Fruit fly (Drosophila melanogaster) whole organism: Measurements from ENCODE around the gene PXo.

ENCODE experiments used
- CG8478 ChIP-seq: fragments of >200 bp; optimal IDR thresholded peaks from 2 replicates; lab custom pipeline; 2018; ENCODE audit warnings: inconsistent platforms
- Dll ChIP-seq: fragments of >200 bp; optimal IDR thresholded peaks from 2 replicates; lab custom pipeline; 2017
- EcR ChIP-seq, 2 experiments: fragments of >200 bp; optimal IDR thresholded peaks; 2 replicates each; lab custom pipeline; 2017; ENCODE audit warnings: missing biosample characterization in 2 of 2, missing genetic modification characterization in 2 of 2, missing genetic modification reagents in 2 of 2
- pan ChIP-seq: fragments of >200 bp; optimal IDR thresholded peaks from 2 replicates; lab custom pipeline; 2017
- psq ChIP-seq: fragments of >200 bp; optimal IDR thresholded peaks from 2 replicates; lab custom pipeline; 2017
- usp ChIP-seq: fragments of >200 bp; optimal IDR thresholded peaks from 2 replicates; lab custom pipeline; 2017; ENCODE audit warnings: missing biosample characterization, missing genetic modification characterization, mixed read lengths

PXo gene

DNA sequence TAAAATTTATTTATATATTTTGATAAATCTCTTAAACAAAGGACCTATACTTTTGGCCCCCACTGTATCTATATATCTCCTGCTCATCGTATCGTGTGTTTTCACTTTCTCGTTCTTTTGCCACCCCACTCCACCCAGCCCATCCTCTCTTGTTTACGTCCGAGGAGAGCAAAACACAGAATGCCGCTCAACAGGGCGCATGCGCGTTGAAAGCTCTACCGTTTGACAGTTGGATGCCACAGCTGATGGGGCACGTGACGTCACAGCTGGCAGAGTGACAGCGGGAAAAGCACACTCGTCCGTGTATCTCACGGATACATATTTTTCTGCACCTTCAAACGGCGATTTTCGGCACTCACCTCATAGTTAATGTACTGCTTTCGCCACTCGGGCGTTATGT, 338 bp downstream of the PXo start:
- no peak for TF ChIP-seq psq (lab: Kevin White, UChicago)
- TF ChIP-seq EcR (GFP tag; optimal IDR thresholded peaks at IDR 0.05; lab: Kevin White, UChicago) = no peak
- no peak for TF ChIP-seq CG8478 (lab: Kevin White, UChicago)
- no peak for TF ChIP-seq pan (lab: Kevin White, UChicago)
- TF ChIP-seq usp (GFP tag; lab: Kevin White, UChicago) = no peak
- TF ChIP-seq Dll (lab: Kevin White, UChicago) = no peak

DNA sequence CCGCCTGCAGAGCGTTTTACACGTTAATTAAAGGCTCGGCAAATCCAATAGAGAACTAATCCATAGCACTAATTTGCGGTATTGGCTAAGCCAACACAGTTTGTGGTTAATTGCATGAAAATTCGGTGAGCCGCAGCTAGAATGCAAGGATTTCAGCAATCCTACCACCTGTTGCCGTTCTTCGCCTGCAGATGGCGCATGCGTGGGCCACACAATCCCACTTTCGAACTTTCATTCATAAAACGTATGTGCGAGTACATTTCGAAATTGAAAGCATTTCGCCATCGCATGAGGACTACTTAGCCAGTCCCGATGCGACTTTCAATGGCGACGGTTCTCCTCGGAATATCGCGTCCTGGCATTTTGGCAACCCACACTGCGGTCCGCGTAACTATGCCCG, 14.0 kb downstream of the PXo start, which contains the start of gene CG13288:
TSS of gene CG13288 (plus strand) at position 305 of the 400 bp plus-strand sequence.
- TF ChIP-seq CG8478 (lab: Kevin White, UChicago) = no peak
- TF ChIP-seq psq (lab: Kevin White, UChicago) = no peak
- no peak for TF ChIP-seq usp (GFP tag; lab: Kevin White, UChicago)
- no peak for TF ChIP-seq Dll (lab: Kevin White, UChicago)
- TF ChIP-seq pan (lab: Kevin White, UChicago) = no peak
- no peak for TF ChIP-seq EcR (GFP tag; optimal IDR thresholded peaks at IDR 0.05; lab: Kevin White, UChicago)

DNA sequence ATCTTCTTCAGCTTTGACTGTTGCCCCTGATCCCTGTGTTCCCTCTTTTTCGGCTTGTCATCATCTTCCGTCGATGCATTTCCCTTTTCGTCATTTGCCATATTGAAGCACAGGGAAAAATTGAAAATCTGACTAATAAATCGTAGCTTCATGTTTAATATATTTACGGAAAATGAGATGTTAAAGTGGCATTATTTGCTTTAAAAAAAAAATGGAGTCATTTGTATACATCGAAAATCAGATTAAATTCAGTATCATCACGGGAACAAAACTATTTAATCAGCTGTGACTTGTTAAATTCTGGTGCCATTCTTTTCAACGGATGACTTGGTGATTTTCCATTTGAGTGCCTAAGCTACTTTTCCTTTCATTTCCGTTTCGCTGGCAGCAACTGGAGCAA, 14.5 kb downstream of the PXo start, which contains the start of gene CG10486:
TSS of gene CG10486 (minus strand) at position 101 of the 400 bp plus-strand sequence.
- TF ChIP-seq EcR (GFP tag; optimal IDR thresholded peaks at IDR 0.05; lab: Kevin White, UChicago) (no peak), pan (lab: Kevin White, UChicago) (no peak), Dll (lab: Kevin White, UChicago) (no peak), CG8478 (lab: Kevin White, UChicago) (no peak), usp (GFP tag; lab: Kevin White, UChicago) (no peak), psq (lab: Kevin White, UChicago) (no peak)

DNA sequence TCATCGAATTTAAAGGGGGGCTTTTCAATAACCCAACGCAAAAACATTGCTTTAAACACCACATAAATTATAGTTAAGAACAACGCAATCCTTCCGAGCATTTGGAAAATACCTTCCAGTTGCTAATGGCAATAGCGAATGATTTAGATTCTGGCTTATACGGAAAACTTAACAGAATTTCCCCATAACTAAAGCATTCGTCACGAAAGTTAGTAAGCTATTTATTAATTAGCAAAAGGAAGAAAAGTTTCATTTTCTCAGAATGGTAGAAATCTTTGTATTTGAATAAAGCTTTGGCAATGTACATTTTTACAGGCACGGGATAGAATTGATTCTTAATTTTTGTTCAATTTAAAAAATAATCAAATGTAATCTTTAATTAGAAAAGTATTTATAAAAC, 17.2 kb downstream of the PXo start, which contains the start of gene CG32413:
TSS of gene CG32413 (minus strand) at position 101 of the 400 bp plus-strand sequence.
- no peak for TF ChIP-seq CG8478 (lab: Kevin White, UChicago)
- TF ChIP-seq Dll (lab: Kevin White, UChicago) = no peak

DNA sequence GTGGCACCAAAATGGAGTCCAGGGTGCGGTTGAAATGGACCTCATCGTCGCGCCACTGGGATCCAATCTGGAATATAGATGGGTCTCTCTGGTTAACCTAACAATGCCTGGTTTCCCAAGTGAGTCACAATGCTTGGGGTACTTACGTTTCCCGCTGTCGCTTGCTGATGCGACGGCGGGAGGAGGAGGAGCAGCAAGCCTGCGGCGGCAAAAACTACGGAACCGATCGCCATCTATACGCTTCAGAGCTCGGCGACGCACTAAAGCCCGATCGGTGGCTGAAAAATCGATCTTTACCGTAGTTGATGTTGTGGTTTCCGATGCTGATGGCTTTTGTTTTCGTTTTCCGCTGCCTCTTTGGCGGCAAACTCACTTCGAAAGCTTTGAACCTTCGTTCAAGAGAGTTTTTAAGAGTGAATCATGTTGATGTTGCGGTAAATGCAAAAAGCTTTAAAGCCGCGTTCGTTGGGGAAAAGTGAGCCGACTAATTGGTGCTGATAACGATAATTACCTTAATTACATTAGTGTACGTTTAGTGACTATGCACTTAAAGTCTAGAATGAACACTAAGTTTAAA, 18.8 kb downstream of the PXo start, which contains the start of gene QC:
TSS of gene QC (minus strand) at position 268 of the 577 bp plus-strand sequence.
- TF ChIP-seq pan (lab: Kevin White, UChicago) (no peak), CG8478 (lab: Kevin White, UChicago) (no peak), psq (lab: Kevin White, UChicago) (no peak), Dll (lab: Kevin White, UChicago) (no peak), usp (GFP tag; lab: Kevin White, UChicago) (no peak), EcR (GFP tag; optimal IDR thresholded peaks at IDR 0.05; lab: Kevin White, UChicago) (no peak)

DNA sequence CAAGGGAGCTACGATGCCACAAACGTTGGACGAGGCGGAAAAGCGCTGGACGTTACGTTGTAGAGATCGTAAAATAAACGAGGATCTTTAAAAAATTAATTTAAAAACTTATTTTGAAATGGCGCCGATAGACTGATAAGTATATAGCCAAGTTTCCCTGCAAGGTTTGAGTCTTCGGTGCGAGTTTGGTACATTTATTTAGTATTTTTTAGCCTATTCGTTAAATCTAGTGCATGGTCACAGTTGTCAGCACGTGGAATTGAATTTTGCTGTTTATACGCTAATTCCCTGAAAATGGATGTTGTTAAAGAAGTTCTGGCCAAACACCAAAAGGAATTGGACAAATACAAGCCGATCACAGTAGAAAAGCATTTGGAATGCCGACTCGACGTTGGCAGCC, 21.8 kb downstream of the PXo start, which contains the start of gene CG32409:
TSS of gene CG32409 (plus strand) at position 224 of the 400 bp plus-strand sequence.
- TF ChIP-seq usp (GFP tag; lab: Kevin White, UChicago) (no peak), psq (lab: Kevin White, UChicago) (no peak), Dll (lab: Kevin White, UChicago) (no peak), CG8478 (lab: Kevin White, UChicago) (no peak), pan (lab: Kevin White, UChicago) (no peak), EcR (GFP tag; optimal IDR thresholded peaks at IDR 0.05; lab: Kevin White, UChicago) (no peak)

DNA sequence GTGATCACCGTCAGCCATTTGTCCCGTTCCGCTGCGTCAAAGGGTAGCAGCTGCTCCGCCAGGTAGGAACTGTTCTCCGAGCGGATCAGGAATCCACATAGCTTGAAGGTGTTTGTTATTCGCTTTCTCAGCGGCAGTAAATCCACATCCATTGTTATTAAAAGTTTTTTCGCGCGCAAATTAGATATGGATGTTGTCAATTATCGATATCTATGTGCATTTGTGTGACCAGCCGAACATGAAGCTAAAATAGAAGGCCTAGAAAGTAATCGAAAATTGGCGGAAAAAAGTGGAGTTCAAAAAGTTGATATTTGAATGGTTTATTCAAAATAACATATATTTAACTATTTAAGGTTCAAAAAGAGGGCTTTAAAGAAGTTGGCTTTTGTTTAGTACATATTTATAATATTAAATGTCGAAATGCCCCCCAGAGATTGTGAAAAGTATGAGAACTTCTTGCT, 23.9 kb downstream of the PXo start, which contains the start of the genes PolE2 and CG5592:
TSS of gene PolE2 (minus strand) at position 208 of the 461 bp plus-strand sequence.
TSS of gene CG5592 (plus strand) at position 411 of the 461 bp plus-strand sequence.
- TF ChIP-seq CG8478 (lab: Kevin White, UChicago) = no peak
- no peak for TF ChIP-seq Dll (lab: Kevin White, UChicago)
- no peak for TF ChIP-seq psq (lab: Kevin White, UChicago)
- no peak for TF ChIP-seq usp (GFP tag; lab: Kevin White, UChicago)

DNA sequence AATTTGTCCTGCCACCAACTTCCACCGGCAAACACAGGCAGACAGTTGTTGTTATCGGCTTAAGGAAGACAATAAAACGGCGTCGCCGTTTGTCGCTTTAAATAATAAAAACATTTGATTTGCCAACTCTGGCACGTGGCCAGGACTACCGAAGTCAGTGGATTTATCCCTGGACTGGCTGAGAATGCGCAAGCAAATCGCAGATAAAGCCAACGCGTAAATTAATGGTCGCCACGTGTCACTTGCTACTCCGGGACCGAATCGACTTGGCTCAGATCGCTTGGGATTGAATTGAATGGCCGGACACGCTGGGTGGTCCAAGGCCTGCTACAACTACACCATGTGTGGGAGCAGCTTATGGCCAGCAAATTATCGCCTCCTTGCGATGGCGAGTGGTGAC, 28.1 kb downstream of the PXo start:
- TF ChIP-seq EcR (GFP tag; optimal IDR thresholded peaks at IDR 0.05; lab: Kevin White, UChicago) (no peak), Dll (lab: Kevin White, UChicago) (no peak), CG8478 (lab: Kevin White, UChicago) (no peak), pan (lab: Kevin White, UChicago) (no peak)

DNA sequence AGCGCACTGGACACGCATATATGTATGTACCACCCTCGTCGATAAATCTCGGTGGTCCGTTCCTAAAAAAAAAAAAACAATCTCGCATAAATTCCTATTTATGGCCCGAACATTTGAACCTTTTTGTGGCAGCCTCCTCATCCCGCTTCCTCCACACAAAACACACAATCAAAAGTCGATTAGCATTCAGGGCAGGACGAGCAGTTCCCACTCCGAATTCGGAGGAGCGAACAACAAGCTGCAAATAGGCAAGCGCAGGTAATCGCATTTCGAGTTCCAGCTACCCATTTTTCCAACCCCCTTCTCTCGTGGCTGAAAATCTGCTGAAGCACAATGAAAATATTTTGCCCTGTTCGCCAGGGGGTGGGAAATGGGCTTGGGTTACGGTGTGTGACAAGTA, 29.3 kb downstream of the PXo start:
- no peak for TF ChIP-seq CG8478 (lab: Kevin White, UChicago)
- TF ChIP-seq usp (GFP tag; lab: Kevin White, UChicago) = no peak
- TF ChIP-seq psq (lab: Kevin White, UChicago) = no peak
- no peak for TF ChIP-seq EcR (GFP tag; optimal IDR thresholded peaks at IDR 0.05; lab: Kevin White, UChicago)
- no peak for TF ChIP-seq pan (lab: Kevin White, UChicago)
- no peak for TF ChIP-seq Dll (lab: Kevin White, UChicago)

DNA sequence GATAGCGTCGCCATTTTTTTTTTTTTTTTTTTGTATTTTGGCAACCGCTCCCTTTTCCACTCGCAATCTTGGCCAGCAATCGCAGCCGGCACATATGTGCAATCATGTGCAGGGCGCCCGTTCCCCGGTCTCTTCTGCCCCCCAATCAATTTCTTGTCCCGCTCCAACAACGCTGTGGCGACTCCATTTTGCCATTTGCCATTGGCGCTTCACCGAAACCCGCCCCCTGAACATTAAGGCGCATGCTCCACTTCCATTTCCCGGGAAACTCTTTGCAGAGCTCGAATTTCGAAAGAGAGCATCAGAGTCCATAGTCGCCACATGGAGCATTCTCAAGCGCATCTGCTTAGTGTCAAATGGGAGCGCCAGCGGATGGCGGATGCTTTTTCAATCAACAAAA, 30.0 kb downstream of the PXo start:
- no peak for TF ChIP-seq psq (lab: Kevin White, UChicago)
- TF ChIP-seq CG8478 (lab: Kevin White, UChicago) = no peak
- TF ChIP-seq usp (GFP tag; lab: Kevin White, UChicago) = no peak
- no peak for TF ChIP-seq Dll (lab: Kevin White, UChicago)
- no peak for TF ChIP-seq pan (lab: Kevin White, UChicago)
- TF ChIP-seq EcR (GFP tag; optimal IDR thresholded peaks at IDR 0.05; lab: Kevin White, UChicago) = no peak

DNA sequence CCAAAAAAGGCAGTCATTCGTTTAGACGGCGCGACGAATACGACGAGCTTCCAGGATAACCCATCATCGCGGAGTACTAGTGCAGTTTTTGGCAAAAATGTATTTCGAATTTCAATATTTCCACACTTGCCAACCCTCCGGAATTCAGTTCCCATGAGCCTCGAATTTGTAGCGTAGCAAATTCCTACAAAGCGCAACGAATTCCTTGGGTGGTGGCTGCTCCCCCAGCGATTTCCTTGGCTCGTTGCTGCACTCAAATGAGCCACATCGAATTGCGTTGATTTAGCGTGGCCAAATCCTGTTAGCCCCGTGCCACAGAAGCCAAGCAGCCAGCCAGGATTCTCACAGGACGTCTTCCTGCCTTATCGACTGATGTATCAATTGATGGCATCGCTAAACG, 36.4 kb downstream of the PXo start:
- TF ChIP-seq Dll (lab: Kevin White, UChicago) (no peak), psq (lab: Kevin White, UChicago) (no peak), pan (lab: Kevin White, UChicago) (no peak), EcR (GFP tag; optimal IDR thresholded peaks at IDR 0.05; lab: Kevin White, UChicago) (no peak), CG8478 (lab: Kevin White, UChicago) (no peak), usp (GFP tag; lab: Kevin White, UChicago) (no peak)

DNA sequence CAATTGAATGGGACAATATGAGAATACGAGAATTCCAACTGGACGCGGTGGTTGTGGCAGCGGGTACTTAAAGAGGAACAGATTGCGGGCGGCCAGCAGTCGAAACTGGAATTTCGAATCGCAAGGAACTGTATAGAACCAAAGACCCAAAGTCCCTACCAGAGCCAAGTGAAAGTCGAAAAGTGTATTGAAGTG, 39.0 kb downstream of the PXo start, which contains the start of gene CG13287:
TSS of gene CG13287 (plus strand) at position 96 of the 195 bp plus-strand sequence.
- no peak for TF ChIP-seq pan (lab: Kevin White, UChicago)
- TF ChIP-seq usp (GFP tag; lab: Kevin White, UChicago) = no peak
- no peak for TF ChIP-seq EcR (GFP tag; optimal IDR thresholded peaks at IDR 0.05; lab: Kevin White, UChicago)
- TF ChIP-seq CG8478 (lab: Kevin White, UChicago) = no peak
- TF ChIP-seq psq (lab: Kevin White, UChicago) = no peak
- no peak for TF ChIP-seq Dll (lab: Kevin White, UChicago)
